Fruit fly (Drosophila melanogaster) whole organism, embryonic: ENCODE results near the gene CAH9.

ENCODE experiments used
- Adf1 ChIP-seq: fragments of 200-800 bp; sonication (Bioruptor generic); IDR thresholded peaks from 2 replicates; pipeline ENCODE4 v1.3.6; 2022; ENCODE audit warnings: missing biosample characterization, missing genetic modification characterization
- Bteb2 ChIP-seq: fragments of 200-800 bp; sonication (Bioruptor generic); optimal IDR thresholded peaks from 2 replicates; lab custom pipeline; 2016; ENCODE audit warnings: missing biosample characterization, missing genetic modification characterization
- CG10462 ChIP-seq: fragments of 200-800 bp; sonication (Bioruptor generic); optimal IDR thresholded peaks from 2 replicates; lab custom pipeline; 2016; ENCODE audit warnings: missing biosample characterization, missing genetic modification characterization
- CG12659 ChIP-seq: fragments of 200-800 bp; sonication (Bioruptor generic); optimal IDR thresholded peaks from 3 replicates; lab custom pipeline; 2017; ENCODE audit warnings: mild to moderate bottlenecking, missing biosample characterization, missing genetic modification reagents, missing genetic modification characterization
- CG14014 ChIP-seq: fragments of 200-800 bp; sonication (Bioruptor generic); IDR thresholded peaks from 2 replicates; pipeline ENCODE4 v1.3.6; 2022; ENCODE audit warnings: missing biosample characterization, missing genetic modification characterization
- CG17612 ChIP-seq: fragments of 200-800 bp; sonication (Bioruptor generic); IDR thresholded peaks from 2 replicates; pipeline ENCODE4 v1.3.6; 2022; ENCODE audit warnings: missing biosample characterization, missing genetic modification characterization
- CG18011 ChIP-seq: fragments of 200-800 bp; sonication (Bioruptor generic); optimal IDR thresholded peaks from 2 replicates; lab custom pipeline; 2017; ENCODE audit warnings: missing biosample characterization, missing genetic modification characterization, mild to moderate bottlenecking, moderate library complexity, missing genotype
- CG2202 ChIP-seq: fragments of 200-800 bp; sonication (Bioruptor generic); optimal IDR thresholded peaks from 2 replicates; lab custom pipeline; 2018; ENCODE audit warnings: missing biosample characterization, mild to moderate bottlenecking, missing genetic modification characterization
- CG6254 ChIP-seq: fragments of 200-800 bp; sonication (Bioruptor generic); optimal IDR thresholded peaks from 3 replicates; lab custom pipeline; 2017; ENCODE audit warnings: mild to moderate bottlenecking, missing biosample characterization, missing genetic modification reagents, missing genetic modification characterization
- CG6854 ChIP-seq: fragments of 200-800 bp; sonication (Bioruptor generic); optimal IDR thresholded peaks from 3 replicates; lab custom pipeline; 2017; ENCODE audit warnings: missing biosample characterization, mild to moderate bottlenecking, missing genetic modification characterization
- CG7357 ChIP-seq: fragments of 200-800 bp; sonication (Bioruptor generic); IDR thresholded peaks from 3 replicates; pipeline ENCODE4 v1.3.6; 2022; ENCODE audit warnings: missing biosample characterization, missing genetic modification characterization
- CG8359 ChIP-seq: fragments of 200-800 bp; sonication (Bioruptor generic); optimal IDR thresholded peaks from 2 replicates; lab custom pipeline; 2017; ENCODE audit warnings: missing biosample characterization, mild to moderate bottlenecking, missing genetic modification characterization, borderline replicate concordance
- CG8924 ChIP-seq: fragments of 200-800 bp; optimal IDR thresholded peaks from 3 replicates; lab custom pipeline; 2019; ENCODE audit warnings: missing biosample characterization, mild to moderate bottlenecking, missing genetic modification characterization, moderate library complexity
- Fer1 ChIP-seq: fragments of 200-800 bp; sonication (Bioruptor generic); optimal IDR thresholded peaks from 2 replicates; lab custom pipeline; 2017; ENCODE audit warnings: missing biosample characterization, mild to moderate bottlenecking, missing genetic modification characterization
- GATAe ChIP-seq: fragments of 200-800 bp; sonication (Bioruptor generic); conservative IDR thresholded peaks from 2 replicates; pipeline ENCODE4 v1.3.6; 2022; ENCODE audit warnings: missing biosample characterization, missing genetic modification characterization
- HLH4C ChIP-seq: fragments of 200-800 bp; sonication (Bioruptor generic); IDR thresholded peaks from 3 replicates; pipeline ENCODE4 v1.3.6; 2022; ENCODE audit warnings: missing biosample characterization, missing genetic modification characterization; ENCODE audit not compliant: partially characterized antibody
- Lpt ChIP-seq: fragments of >200 bp; optimal IDR thresholded peaks from 2 replicates; lab custom pipeline; 2018; ENCODE audit warnings: missing biosample characterization, missing genetic modification characterization
- MTF-1 ChIP-seq: fragments of 200-800 bp; sonication (Bioruptor generic); optimal IDR thresholded peaks from 2 replicates; lab custom pipeline; 2018; ENCODE audit warnings: missing biosample characterization, mild to moderate bottlenecking, missing genetic modification characterization, borderline replicate concordance
- Meics ChIP-seq: fragments of 200-800 bp; sonication (Bioruptor generic); optimal IDR thresholded peaks from 2 replicates; lab custom pipeline; 2017; ENCODE audit warnings: missing biosample characterization, mild to moderate bottlenecking, missing genetic modification characterization
- Myb ChIP-seq: fragments of 200-800 bp; sonication (Bioruptor generic); optimal IDR thresholded peaks from 2 replicates; lab custom pipeline; 2016; ENCODE audit warnings: missing biosample characterization, missing genetic modification characterization
- Nf-YB ChIP-seq: fragments of 200-800 bp; sonication (Bioruptor generic); optimal IDR thresholded peaks from 3 replicates; lab custom pipeline; 2019; ENCODE audit warnings: missing biosample characterization, mild to moderate bottlenecking, missing genetic modification characterization, moderate library complexity
- Oaz ChIP-seq: fragments of 200-800 bp; sonication (Bioruptor generic); IDR thresholded peaks from 2 replicates; pipeline ENCODE4 v1.3.6; 2022; ENCODE audit warnings: missing biosample characterization, missing genetic modification characterization
- Ravus ChIP-seq: fragments of 200-800 bp; sonication (Bioruptor generic); IDR thresholded peaks from 2 replicates; pipeline ENCODE4 v1.3.6; 2022; ENCODE audit warnings: missing biosample characterization, missing genetic modification characterization
- Scr ChIP-seq: fragments of 200-800 bp; sonication (Bioruptor generic); IDR thresholded peaks from 2 replicates; pipeline ENCODE4 v1.3.6; 2022; ENCODE audit warnings: missing biosample characterization, missing genetic modification characterization; ENCODE audit not compliant: partially characterized antibody
- Xbp1 ChIP-seq: fragments of 200-800 bp; sonication (Bioruptor generic); optimal IDR thresholded peaks from 3 replicates; lab custom pipeline; 2016; ENCODE audit warnings: missing biosample characterization, mild to moderate bottlenecking, missing genetic modification characterization
- abd-A ChIP-seq: fragments of 200-800 bp; sonication (Bioruptor generic); optimal IDR thresholded peaks from 3 replicates; lab custom pipeline; 2019; ENCODE audit warnings: missing biosample characterization, mild to moderate bottlenecking, missing genetic modification characterization, moderate library complexity
- ap ChIP-seq: fragments of 200-800 bp; sonication (Bioruptor generic); IDR thresholded peaks from 2 replicates; pipeline ENCODE4 v1.3.6; 2022; ENCODE audit warnings: missing biosample characterization, missing genetic modification characterization
- ara ChIP-seq: fragments of 200-800 bp; sonication (Bioruptor generic); IDR thresholded peaks from 2 replicates; pipeline ENCODE4 v1.3.6; 2022; ENCODE audit warnings: missing biosample characterization, missing genetic modification characterization
- chif ChIP-seq, 2 experiments: fragments of 200-800 bp; sonication (Bioruptor generic); optimal IDR thresholded peaks; 3 replicates each; lab custom pipeline; 2016; ENCODE audit warnings: missing biosample characterization in 2 of 2, missing genetic modification characterization in 2 of 2
- dati ChIP-seq: fragments of 200-800 bp; sonication (Bioruptor generic); IDR thresholded peaks from 2 replicates; pipeline ENCODE4 v1.3.6; 2022; ENCODE audit warnings: missing biosample characterization, missing genetic modification characterization
- disco-r ChIP-seq: fragments of 200-800 bp; sonication (Bioruptor generic); optimal IDR thresholded peaks from 2 replicates; lab custom pipeline; 2016; ENCODE audit warnings: missing biosample characterization, missing genetic modification characterization
- dpn ChIP-seq, 2 experiments: fragments of 200-800 bp; sonication (Bioruptor generic); optimal IDR thresholded peaks; 3 replicates each; lab custom pipeline; 2016; ENCODE audit warnings: missing biosample characterization in 2 of 2, missing genetic modification characterization in 2 of 2
- esg ChIP-seq: fragments of 200-800 bp; sonication (Bioruptor generic); conservative IDR thresholded peaks from 2 replicates; pipeline ENCODE4 v1.3.6; 2022; ENCODE audit warnings: missing biosample characterization, missing genetic modification characterization
- eve ChIP-seq, 2 experiments: fragments of >200 bp; optimal IDR thresholded peaks; 2 replicates each; lab custom pipeline; 2017; ENCODE audit warnings: missing biosample characterization in 2 of 2, missing genetic modification characterization in 2 of 2
- fu2 ChIP-seq: fragments of 200-800 bp; sonication (Bioruptor generic); optimal IDR thresholded peaks from 2 replicates; lab custom pipeline; 2016; ENCODE audit warnings: missing biosample characterization, missing genetic modification characterization
- grn ChIP-seq: fragments of 200-800 bp; sonication (Bioruptor generic); optimal IDR thresholded peaks from 3 replicates; lab custom pipeline; 2017; ENCODE audit warnings: missing biosample characterization, missing genetic modification characterization
- jing ChIP-seq: fragments of 200-800 bp; sonication (Bioruptor generic); optimal IDR thresholded peaks from 2 replicates; lab custom pipeline; 2018; ENCODE audit warnings: missing biosample characterization, mild to moderate bottlenecking, missing genetic modification characterization
- kay ChIP-seq: fragments of 200-800 bp; sonication (Bioruptor generic); optimal IDR thresholded peaks from 2 replicates; lab custom pipeline; 2016; ENCODE audit warnings: missing biosample characterization, missing genetic modification characterization
- nom ChIP-seq: fragments of 200-800 bp; sonication (Bioruptor generic); optimal IDR thresholded peaks from 2 replicates; lab custom pipeline; 2017; ENCODE audit warnings: missing biosample characterization, missing genetic modification characterization, mild to moderate bottlenecking, moderate library complexity, missing genetic modification reagents
- pan ChIP-seq, 4 experiments: fragments of >200 bp in 3 of 4; fragments of 200-800 bp in 1 of 4; sonication (Bioruptor generic) in 1 of 4; optimal IDR thresholded peaks in 3 of 4; IDR thresholded peaks in 1 of 4; 2 replicates each; pipeline versions ENCODE4 v1.3.6 to Lab custom; 2017 to 2022; ENCODE audit warnings: missing biosample characterization in 2 of 4, missing genetic modification characterization in 2 of 4, mixed read lengths in 1 of 4
- sc ChIP-seq, 3 experiments: fragments of >200 bp in 2 of 3; fragments of 200-800 bp in 1 of 3; sonication (Bioruptor generic) in 1 of 3; optimal IDR thresholded peaks; 2 replicates in 2 of 3; 3 replicates in 1 of 3; lab custom pipeline; 2017; ENCODE audit warnings: mild to moderate bottlenecking in 1 of 3, missing biosample characterization in 1 of 3, missing genetic modification characterization in 1 of 3, missing genetic modification reagents in 1 of 3
- sens-2 ChIP-seq: fragments of 200-800 bp; sonication (Bioruptor generic); IDR thresholded peaks from 2 replicates; pipeline ENCODE4 v1.3.6; 2022; ENCODE audit warnings: missing biosample characterization, missing genetic modification characterization
- shn ChIP-seq: fragments of 200-800 bp; sonication (Bioruptor generic); optimal IDR thresholded peaks from 3 replicates; lab custom pipeline; 2016; ENCODE audit warnings: missing biosample characterization, missing genetic modification characterization
- sisA ChIP-seq: fragments of 200-800 bp; sonication (Bioruptor generic); IDR thresholded peaks from 2 replicates; pipeline ENCODE4 v1.3.6; 2022; ENCODE audit warnings: missing biosample characterization, missing genetic modification characterization
- slp2 ChIP-seq: fragments of 200-800 bp; sonication (Bioruptor generic); optimal IDR thresholded peaks from 2 replicates; lab custom pipeline; 2016; ENCODE audit warnings: missing biosample characterization, missing genetic modification characterization
- tna ChIP-seq: fragments of 200-800 bp; sonication (Bioruptor generic); IDR thresholded peaks from 2 replicates; pipeline ENCODE4 v1.3.6; 2022; ENCODE audit warnings: missing biosample characterization, missing genetic modification characterization; ENCODE audit not compliant: partially characterized antibody
- unpg ChIP-seq: fragments of 200-800 bp; sonication (Bioruptor generic); optimal IDR thresholded peaks from 3 replicates; lab custom pipeline; 2018; ENCODE audit warnings: missing biosample characterization, mild to moderate bottlenecking, missing genetic modification characterization, moderate library complexity
- wdn ChIP-seq: fragments of 200-800 bp; sonication (Bioruptor generic); IDR thresholded peaks from 2 replicates; pipeline ENCODE4 v1.3.6; 2022; ENCODE audit warnings: missing biosample characterization, missing genetic modification characterization
- wek ChIP-seq: fragments of 200-800 bp; sonication (Bioruptor generic); optimal IDR thresholded peaks from 3 replicates; lab custom pipeline; 2018; ENCODE audit warnings: missing biosample characterization, mild to moderate bottlenecking, missing genetic modification characterization, moderate library complexity
- wor ChIP-seq: fragments of 200-800 bp; sonication (Bioruptor generic); IDR thresholded peaks from 2 replicates; pipeline ENCODE4 v1.3.6; 2022; ENCODE audit warnings: missing biosample characterization, missing genetic modification characterization

CAH9 gene

DNA sequence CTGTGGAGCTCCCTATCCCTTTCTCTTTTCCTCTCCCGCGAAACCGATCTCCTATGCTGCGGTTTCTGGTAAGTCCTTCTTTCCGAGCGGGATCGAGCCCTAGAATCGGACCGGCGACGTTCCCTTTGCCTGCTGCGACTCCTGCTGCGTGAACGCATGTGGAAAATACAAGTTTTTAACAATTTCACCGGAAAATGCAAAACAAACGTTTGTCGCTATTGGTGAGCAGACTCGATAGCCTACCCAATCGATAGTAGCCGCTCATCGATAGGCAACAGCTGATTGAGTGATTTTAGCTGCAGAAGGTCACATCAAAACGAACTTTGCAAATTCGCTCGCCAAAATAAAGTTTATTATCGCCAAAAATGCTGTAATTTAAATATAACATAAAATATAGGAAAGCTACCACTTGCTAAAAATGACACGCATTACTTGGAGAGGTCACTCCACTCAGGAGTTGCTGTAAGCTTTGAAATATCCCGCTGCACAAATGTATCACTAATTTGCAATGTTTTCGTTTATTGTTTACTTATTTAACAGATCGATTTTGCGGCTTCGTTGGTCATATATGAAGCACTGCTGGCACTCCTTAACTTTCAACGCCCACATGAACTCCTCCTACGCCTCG lies 10.6 kb upstream of the CAH9 start, which contains the start of the genes CG6066 and CG5880 (continued):
- TF ChIP-seq slp2 (GFP tag; lab: Kevin White, UChicago) (no peak), nom (GFP tag; lab: Kevin White, UChicago) (no peak), Nf-YB (peak; percentile 6), abd-A (tag; lab: Kevin White, UChicago) (no peak), CG6254 (GFP tag; lab: Kevin White, UChicago) (no peak), GATAe (GFP tag; lab: Robert Waterston, UW) (no peak), CG7357 (no peak), wor (GFP tag; lab: Robert Waterston, UW) (no peak), HLH4C (GFP tag; lab: Robert Waterston, UW) (peak; percentile 87), Fer1 (GFP tag; lab: Kevin White, UChicago) (no peak), unpg (GFP tag; lab: Kevin White, UChicago) (no peak), tna (GFP tag; lab: Robert Waterston, UW) (peak; percentile 65), grn (GFP tag; lab: Kevin White, UChicago) (no peak), Meics (GFP tag; lab: Kevin White, UChicago) (no peak), CG6854 (GFP tag; lab: Kevin White, UChicago) (no peak), Bteb2 (GFP tag; lab: Kevin White, UChicago) (no peak), sisA (GFP tag; lab: Robert Waterston, UW) (no peak), jing (GFP tag; lab: Kevin White, UChicago) (no peak), sens-2 (GFP tag; lab: Robert Waterston, UW) (no peak), chif (GFP tag; optimal IDR thresholded peaks at IDR 0.05; lab: Kevin White, UChicago) (no peak), dpn (GFP tag; optimal IDR thresholded peaks at IDR 0.05; lab: Kevin White, UChicago) (no peak), MTF-1 (GFP tag; lab: Kevin White, UChicago) (no peak), fu2 (GFP tag; lab: Kevin White, UChicago) (no peak), pan (optimal IDR thresholded peaks at IDR 0.05; lab: Kevin White, UChicago) (no peak), pan (GFP tag; optimal IDR thresholded peaks at IDR 0.05 in 1 of 2, IDR thresholded peaks at IDR 0.05 in 1 of 2) (no peak), CG2202 (tag; lab: Kevin White, UChicago) (no peak), ap (GFP tag; lab: Robert Waterston, UW) (no peak), CG8924 (tag; lab: Kevin White, UChicago) (no peak), shn (GFP tag; lab: Kevin White, UChicago) (no peak), Myb (GFP tag; lab: Kevin White, UChicago) (peak; percentile 29), ara (GFP tag; lab: Robert Waterston, UW) (no peak), Oaz (GFP tag; lab: Robert Waterston, UW) (no peak), CG10462 (GFP tag; lab: Kevin White, UChicago) (no peak), Adf1 (GFP tag; lab: Robert Waterston, UW) (no peak), CG12659 (no peak), Xbp1 (GFP tag; lab: Kevin White, UChicago) (no peak), eve (GFP tag; optimal IDR thresholded peaks at IDR 0.05; lab: Kevin White, UChicago) (no peak), Lpt (no peak), Scr (GFP tag; lab: Robert Waterston, UW) (peak; percentile 86), kay (GFP tag; lab: Kevin White, UChicago) (no peak), CG14014 (GFP tag; lab: Robert Waterston, UW) (no peak), CG18011 (no peak), wdn (GFP tag; lab: Robert Waterston, UW) (no peak), CG8359 (GFP tag; lab: Kevin White, UChicago) (no peak), disco-r (GFP tag; lab: Kevin White, UChicago) (no peak), esg (GFP tag; lab: Robert Waterston, UW) (no peak), Ravus (GFP tag; lab: Robert Waterston, UW) (no peak), CG17612 (GFP tag; lab: Robert Waterston, UW) (no peak), dati (GFP tag; lab: Robert Waterston, UW) (no peak), sc (optimal IDR thresholded peaks at IDR 0.05; lab: Kevin White, UChicago) (no peak), sc (GFP tag; optimal IDR thresholded peaks at IDR 0.05; lab: Kevin White, UChicago) (no peak), wek (GFP tag; lab: Kevin White, UChicago) (no peak)
